Worm (Caenorhabditis elegans): ENCODE measurements around the gene C36C9.11.
"Not testable (repeated sequence)": the region's sequence is repeated elsewhere in the genome, so short reads cannot be mapped to it uniquely, and the experiment has no call there.

The C36C9.11 gene

DNA sequence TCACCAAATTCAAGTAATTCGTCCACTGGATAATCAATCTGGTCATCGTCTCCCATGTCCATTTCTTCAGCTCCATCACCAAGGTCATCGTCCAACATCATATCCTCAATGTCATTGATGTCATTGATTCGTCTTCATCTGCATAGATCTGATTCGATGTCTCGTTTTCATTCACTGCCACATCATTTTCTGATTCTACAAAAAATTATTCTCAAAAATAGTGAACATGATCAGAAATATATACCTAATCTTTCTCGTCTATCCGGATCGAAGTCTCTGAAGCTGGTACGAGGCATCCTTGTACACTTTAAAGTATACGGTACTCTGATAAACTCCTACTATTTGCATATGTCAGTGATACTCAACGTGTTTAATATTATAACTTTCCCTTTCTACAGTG lies 9.7 kb downstream of the C36C9.11 start, which contains the start of gene C36C9.4:
Gene C36C9.4 (minus strand): TSS at position 101 of the 400 bp plus-strand sequence.
- not testable (repeated sequence) for TF ChIP-seq W03F9.2, him-1, dao-5 (tag; optimal IDR thresholded peaks at IDR 0.05)

DNA sequence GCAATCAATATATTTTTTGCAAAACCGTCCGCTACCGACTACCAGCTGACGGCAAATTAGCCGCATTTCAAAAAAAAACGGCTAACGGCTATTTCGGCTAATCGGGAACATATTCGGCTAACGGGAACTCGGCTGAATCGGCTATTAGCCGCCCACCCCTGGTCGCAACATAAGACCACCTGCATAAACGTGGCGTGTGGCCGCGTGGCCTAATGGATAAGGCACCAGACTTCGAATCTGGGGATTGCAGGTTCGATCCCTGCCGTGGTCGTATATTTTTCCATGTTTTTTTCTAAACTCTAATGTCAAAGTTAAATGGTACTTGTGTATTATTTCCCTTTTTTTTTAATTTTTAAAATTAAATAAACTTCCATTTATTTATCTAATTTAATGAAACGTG lies 11.3 kb downstream of the C36C9.11 start:
- no peak for TF ChIP-seq W03F9.2 (tag; optimal IDR thresholded peaks at IDR 0.05)
- TF ChIP-seq dao-5 (tag; optimal IDR thresholded peaks at IDR 0.05) = no peak
- TF ChIP-seq him-1 (tag; optimal IDR thresholded peaks at IDR 0.05) = no peak

DNA sequence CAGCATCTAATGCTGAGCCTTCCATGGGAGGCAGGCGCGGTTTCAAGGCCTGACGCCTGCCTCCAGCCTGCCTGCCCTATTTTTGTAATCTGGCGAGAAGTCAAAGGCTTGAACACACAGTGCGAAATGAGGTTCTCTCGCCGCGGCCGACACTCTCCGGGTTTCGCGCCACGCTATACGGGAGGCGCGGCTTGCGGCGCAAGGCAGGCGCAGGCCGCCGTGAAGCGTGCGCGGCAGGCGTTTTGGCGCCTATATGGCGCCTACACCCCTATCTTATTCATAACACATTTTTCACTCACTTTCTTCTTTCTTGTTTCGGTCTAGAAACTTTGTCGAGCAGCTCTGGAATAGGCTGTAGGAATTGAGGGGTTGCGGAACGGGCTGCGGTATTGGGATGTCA lies 15.9 kb downstream of the C36C9.11 start:
- TF ChIP-seq dao-5 (tag; optimal IDR thresholded peaks at IDR 0.05) (no peak), him-1 (tag; optimal IDR thresholded peaks at IDR 0.05) (no peak)

DNA sequence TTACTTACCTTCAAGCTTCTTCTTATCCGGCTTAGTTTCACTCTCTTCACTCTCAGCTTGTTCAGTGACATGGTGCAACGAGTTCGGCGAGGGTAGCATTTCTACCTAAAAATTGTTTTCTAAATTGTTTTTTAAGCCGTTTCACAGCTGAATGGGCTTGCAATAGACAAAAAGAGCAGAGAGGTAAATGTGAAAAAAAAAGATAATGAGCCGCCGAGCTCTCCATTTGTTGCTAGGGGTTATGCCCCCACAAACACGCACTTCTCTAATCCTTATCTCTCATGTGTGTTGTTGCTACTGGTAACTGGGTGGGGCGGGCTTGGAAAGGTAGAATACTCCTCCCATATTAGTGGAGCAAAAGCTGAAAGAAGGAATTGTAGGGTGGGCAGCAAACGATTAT lies 16.7 kb downstream of the C36C9.11 start, which contains the start of gene C36C9.5:
Gene C36C9.5 (minus strand): TSS at position 101 of the 400 bp plus-strand sequence.
- TF ChIP-seq W03F9.2 (tag; optimal IDR thresholded peaks at IDR 0.05) (no peak), dao-5 (tag; optimal IDR thresholded peaks at IDR 0.05) (no peak), him-1 (tag; optimal IDR thresholded peaks at IDR 0.05) (no peak)

DNA sequence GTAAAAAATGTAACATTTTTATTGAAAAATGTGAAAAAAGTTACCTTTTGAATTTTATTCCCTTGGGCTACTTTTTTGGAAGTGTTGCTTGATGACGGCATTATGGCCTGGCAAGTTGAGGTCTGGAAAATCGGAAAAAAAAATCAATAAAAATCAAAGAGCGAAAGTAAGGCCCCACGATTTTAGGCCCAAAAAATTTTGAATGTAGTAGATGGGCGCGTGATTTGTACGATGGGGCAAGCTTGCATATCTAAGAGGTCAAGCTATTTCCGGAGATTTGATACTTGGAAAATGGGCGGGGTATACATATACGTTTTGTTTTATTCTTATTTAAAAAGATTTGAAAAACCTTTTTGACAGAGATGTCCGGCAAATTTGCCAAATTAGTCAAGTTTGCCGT lies 19.4 kb downstream of the C36C9.11 start, which contains the start of gene F07G6.5:
Gene F07G6.5 (minus strand): TSS at position 101 of the 400 bp plus-strand sequence.
- no peak for TF ChIP-seq W03F9.2 (tag; optimal IDR thresholded peaks at IDR 0.05)
- no peak for TF ChIP-seq him-1 (tag; optimal IDR thresholded peaks at IDR 0.05)
- TF ChIP-seq dao-5 (tag; optimal IDR thresholded peaks at IDR 0.05) = no peak

DNA sequence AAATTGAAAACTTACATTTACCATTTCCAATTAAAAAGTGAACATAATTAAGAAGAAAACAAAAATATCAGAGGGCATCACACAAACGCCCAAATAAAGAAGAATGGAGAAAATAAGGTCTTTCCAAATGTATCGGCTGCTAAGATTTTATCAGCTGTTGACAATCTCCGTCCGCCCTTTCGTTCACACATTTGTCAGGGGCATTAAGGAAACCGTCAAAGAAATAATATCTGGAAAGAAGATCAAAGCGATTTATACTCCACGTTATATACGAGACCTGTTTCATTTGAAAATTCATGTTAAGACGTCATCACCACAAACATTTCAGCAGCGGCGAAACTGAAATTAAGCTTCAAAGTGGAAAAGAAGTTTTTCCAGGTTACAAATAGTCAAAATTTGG lies 25.4 kb downstream of the C36C9.11 start, which contains the start of gene fbxa-52:
Gene fbxa-52 (minus strand): TSS at position 101 of the 400 bp plus-strand sequence.
- TF ChIP-seq W03F9.2 (tag; optimal IDR thresholded peaks at IDR 0.05) = no peak
- TF ChIP-seq dao-5 (tag; optimal IDR thresholded peaks at IDR 0.05) = no peak
- TF ChIP-seq him-1 (tag; optimal IDR thresholded peaks at IDR 0.05) = no peak

DNA sequence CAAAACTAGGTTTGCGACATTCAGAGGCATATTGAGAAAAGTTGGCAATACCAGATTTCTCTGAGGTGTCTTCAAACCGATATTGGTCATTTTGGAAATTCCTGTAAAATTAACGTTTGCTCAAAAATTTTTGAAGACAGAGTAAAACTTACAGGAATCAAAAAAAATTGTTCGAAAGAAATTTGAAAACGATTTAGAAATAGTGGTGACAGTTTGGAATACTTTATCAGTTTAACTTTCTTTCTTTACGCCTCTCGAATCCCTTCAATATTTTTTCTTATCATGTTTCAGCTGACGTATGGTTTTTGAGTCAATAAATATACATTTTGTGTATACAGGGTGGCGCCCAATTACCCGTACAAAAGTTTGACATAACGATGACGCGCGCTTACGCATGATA lies 31.3 kb downstream of the C36C9.11 start, which contains the start of gene fbxa-53:
Gene fbxa-53 (minus strand): TSS at position 101 of the 400 bp plus-strand sequence.
- TF ChIP-seq him-1 (tag; optimal IDR thresholded peaks at IDR 0.05) (no peak), dao-5 (tag; optimal IDR thresholded peaks at IDR 0.05) (no peak), W03F9.2 (tag; optimal IDR thresholded peaks at IDR 0.05) (no peak)

DNA sequence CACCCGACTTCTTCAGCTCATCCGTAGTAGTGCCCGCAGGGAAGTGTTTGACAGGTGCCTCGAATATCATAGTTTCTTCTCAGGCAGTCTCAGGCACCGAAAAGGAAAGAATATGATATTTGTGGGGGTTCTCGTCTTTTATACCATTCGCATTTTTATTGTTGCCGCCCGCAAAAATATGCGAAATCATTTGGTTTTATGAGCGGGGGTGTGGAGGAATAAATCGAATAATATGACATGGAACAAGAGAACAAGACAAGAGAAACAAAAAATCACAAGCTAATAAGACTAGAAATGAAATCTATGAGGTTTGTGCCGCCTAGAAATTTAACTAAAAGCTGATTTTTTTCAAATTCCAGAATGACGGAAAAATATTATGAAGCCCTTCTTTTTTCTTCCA lies 33.2 kb downstream of the C36C9.11 start, which contains the start of gene F07G6.8:
Gene F07G6.8 (minus strand): TSS at position 101 of the 400 bp plus-strand sequence.
- TF ChIP-seq him-1 (tag; optimal IDR thresholded peaks at IDR 0.05) (no peak), dao-5 (tag; optimal IDR thresholded peaks at IDR 0.05) (no peak), W03F9.2 (tag; optimal IDR thresholded peaks at IDR 0.05) (no peak)

DNA sequence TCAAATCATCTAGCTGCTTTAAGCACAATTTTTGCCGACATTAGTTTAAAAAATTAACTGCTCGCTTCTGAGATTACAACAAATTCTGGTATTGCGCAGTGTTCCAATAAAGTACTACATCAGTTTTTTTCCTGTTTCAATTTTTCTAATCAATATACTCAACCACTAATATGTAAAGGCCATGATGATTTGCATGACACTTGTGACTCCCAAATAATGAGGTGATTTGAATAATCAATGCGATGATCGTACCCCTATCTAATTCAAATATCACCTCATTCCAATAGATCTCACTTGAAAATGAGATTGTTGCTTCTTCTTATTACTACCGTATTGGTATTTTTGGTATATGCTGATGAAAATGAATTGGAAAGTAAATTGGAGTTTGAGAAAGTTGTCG lies 39.9 kb downstream of the C36C9.11 start, which contains the start of gene F07G6.2:
Gene F07G6.2 (plus strand): TSS at position 301 of the 400 bp plus-strand sequence.
- TF ChIP-seq dao-5 (tag; optimal IDR thresholded peaks at IDR 0.05) = no peak
- TF ChIP-seq W03F9.2 (tag; optimal IDR thresholded peaks at IDR 0.05) = no peak
- TF ChIP-seq him-1 (tag; optimal IDR thresholded peaks at IDR 0.05) = no peak

DNA sequence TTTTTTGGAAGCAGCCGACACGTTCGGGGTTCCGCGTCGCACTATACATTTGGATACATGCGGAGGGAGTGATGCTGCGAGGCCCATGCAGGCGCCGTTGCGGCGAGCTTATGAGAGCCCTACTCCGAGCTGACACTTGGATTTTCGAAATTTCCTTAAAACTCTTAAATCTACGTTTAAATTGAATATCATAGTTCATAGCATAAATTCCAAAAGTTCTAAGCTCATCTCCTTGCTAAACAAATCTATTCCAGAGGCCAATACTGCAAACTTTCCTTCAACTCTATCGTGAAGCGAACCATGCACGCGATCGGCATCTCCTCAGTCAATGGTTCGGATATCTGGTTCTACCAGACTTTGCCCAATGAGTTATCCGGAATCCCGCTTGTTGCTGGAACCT lies 42.4 kb downstream of the C36C9.11 start, which contains the start of gene dgn-3:
Gene dgn-3 (plus strand): TSS at position 301 of the 400 bp plus-strand sequence.
- TF ChIP-seq him-1 (tag; optimal IDR thresholded peaks at IDR 0.05) = no peak

DNA sequence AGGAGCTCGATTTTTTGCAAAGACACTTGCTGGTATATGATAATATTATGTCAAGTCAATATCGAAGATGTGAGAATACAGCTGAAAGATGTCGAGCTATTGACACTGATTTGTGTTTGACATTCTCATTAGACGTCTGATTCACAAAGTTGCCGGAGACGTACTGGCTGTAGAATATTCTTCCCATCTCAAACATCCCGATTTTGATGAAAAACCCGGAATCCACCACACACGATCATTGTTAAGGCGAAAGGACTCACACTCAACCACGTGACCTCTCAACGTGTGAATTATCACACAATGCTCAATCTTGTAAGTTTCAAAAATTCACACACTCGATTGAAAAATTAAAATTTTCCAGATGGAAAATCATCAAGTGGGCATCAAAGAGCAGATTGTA lies 48.8 kb downstream of the C36C9.11 start, which contains the start of gene F07G6.12:
Gene F07G6.12 (plus strand): TSS at position 301 of the 400 bp plus-strand sequence.
- no peak for TF ChIP-seq him-1 (tag; optimal IDR thresholded peaks at IDR 0.05)
- no peak for TF ChIP-seq dao-5 (tag; optimal IDR thresholded peaks at IDR 0.05)
- no peak for TF ChIP-seq W03F9.2 (tag; optimal IDR thresholded peaks at IDR 0.05)

DNA sequence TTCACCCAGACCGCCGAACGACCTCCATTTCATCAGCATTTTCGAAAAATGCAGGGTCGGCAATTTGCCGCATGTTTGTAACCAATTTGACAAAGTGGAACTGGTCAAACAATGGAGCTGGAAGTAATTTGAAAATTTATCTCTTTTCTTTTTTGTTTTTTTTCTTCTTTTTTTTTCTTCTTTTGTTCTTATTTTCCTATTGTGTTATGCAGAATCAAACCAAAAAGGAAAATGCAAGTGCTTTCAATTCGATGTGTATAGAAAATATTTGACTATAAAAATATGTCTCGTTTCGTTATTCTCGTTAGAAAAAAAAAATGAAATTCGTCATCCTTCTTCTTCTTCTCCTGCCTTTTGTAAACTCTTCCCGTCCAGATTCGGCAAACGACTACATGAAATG lies 50.4 kb downstream of the C36C9.11 start, which contains the start of gene F07G6.10:
Gene F07G6.10 (plus strand): TSS at position 301 of the 400 bp plus-strand sequence.
- TF ChIP-seq him-1 (tag; optimal IDR thresholded peaks at IDR 0.05) (no peak), W03F9.2 (tag; optimal IDR thresholded peaks at IDR 0.05) (no peak), dao-5 (tag; optimal IDR thresholded peaks at IDR 0.05) (no peak)

Data from whole organism, L4/young adult.